Worm (Caenorhabditis elegans) whole organism, young adult: ENCODE results near the gene ckb-1.

Experiments used
- B0019.2 ChIP-seq: fragments of 200-800 bp; sonication (Bioruptor generic); conservative IDR thresholded peaks from 2 replicates; pipeline ENCODE4 v1.3.6; 2022; ENCODE audit warnings: missing genetic modification reagents, missing genetic modification characterization, missing compliant biosample characterization
- D2030.7 ChIP-seq: fragments of 200-800 bp; sonication (Bioruptor generic); IDR thresholded peaks from 2 replicates; pipeline ENCODE4 v1.3.6; 2022; ENCODE audit warnings: missing genetic modification reagents, missing genetic modification characterization, missing compliant biosample characterization
- F10E7.11 ChIP-seq: sonication (generic microtip); optimal IDR thresholded peaks from 2 replicates; lab custom pipeline; 2017; ENCODE audit warnings: mild to moderate bottlenecking, missing genetic modification characterization, moderate library complexity, missing compliant biosample characterization
- F23B12.7 ChIP-seq: sonication (generic microtip); optimal IDR thresholded peaks from 2 replicates; lab custom pipeline; 2017; ENCODE audit warnings: missing genetic modification characterization, mild to moderate bottlenecking, missing compliant biosample characterization, antibody characterized with exemption, moderate library complexity; ENCODE audit not compliant: insufficient read depth
- F37B4.10 ChIP-seq: fragments of 200-800 bp; sonication (Bioruptor generic); IDR thresholded peaks from 2 replicates; pipeline ENCODE4 v1.3.6; 2022; ENCODE audit warnings: missing genetic modification characterization, missing compliant biosample characterization
- F57C9.4 ChIP-seq: sonication (generic microtip); optimal IDR thresholded peaks from 2 replicates; lab custom pipeline; 2017; ENCODE audit warnings: mild to moderate bottlenecking, missing genetic modification characterization, missing compliant biosample characterization
- K12H6.12 ChIP-seq: fragments of 200-800 bp; sonication (Bioruptor generic); optimal IDR thresholded peaks from 2 replicates; lab custom pipeline; 2018; ENCODE audit warnings: mild to moderate bottlenecking, missing genetic modification characterization, missing compliant biosample characterization
- T07F8.4 ChIP-seq: sonication (generic microtip); optimal IDR thresholded peaks from 2 replicates; lab custom pipeline; 2016; ENCODE audit warnings: mild to moderate bottlenecking, missing genetic modification characterization, moderate library complexity, missing compliant biosample characterization
- Y53F4B.3 ChIP-seq: fragments of 200-800 bp; sonication (Bioruptor generic); IDR thresholded peaks from 2 replicates; pipeline ENCODE4 v1.3.6; 2022; ENCODE audit warnings: missing genetic modification reagents, missing genetic modification characterization, missing compliant biosample characterization
- Y53G8AR.9 ChIP-seq: fragments of 200-800 bp; sonication (Bioruptor generic); conservative IDR thresholded peaks from 2 replicates; pipeline ENCODE4 v1.3.6; 2022; ENCODE audit warnings: missing genetic modification reagents, missing genetic modification characterization, missing compliant biosample characterization
- Y56A3A.18 ChIP-seq: fragments of 200-800 bp; sonication (Bioruptor generic); IDR thresholded peaks from 2 replicates; pipeline ENCODE4 v1.3.6; 2022; ENCODE audit warnings: missing genetic modification reagents, missing genetic modification characterization, missing compliant biosample characterization
- Y79H2A.3 ChIP-seq: fragments of 200-800 bp; sonication (Bioruptor generic); conservative IDR thresholded peaks from 2 replicates; pipeline ENCODE4 v1.3.6; 2022; ENCODE audit warnings: missing genetic modification reagents, missing genetic modification characterization, missing compliant biosample characterization
- aptf-2 ChIP-seq: fragments of 200-800 bp; sonication (Bioruptor generic); conservative IDR thresholded peaks from 2 replicates; pipeline ENCODE4 v1.3.6; 2022; ENCODE audit warnings: missing genetic modification reagents, missing genetic modification characterization, missing compliant biosample characterization
- atf-7 ChIP-seq: sonication (generic microtip); optimal IDR thresholded peaks from 2 replicates; lab custom pipeline; 2017; ENCODE audit warnings: mild to moderate bottlenecking, missing genetic modification characterization, missing compliant biosample characterization
- bed-1 ChIP-seq: fragments of 200-800 bp; sonication (Bioruptor generic); IDR thresholded peaks from 2 replicates; pipeline ENCODE4 v1.3.6; 2022; ENCODE audit warnings: missing genetic modification reagents, missing genetic modification characterization, missing compliant biosample characterization
- ccch-3 ChIP-seq: fragments of 200-800 bp; sonication (Bioruptor generic); optimal IDR thresholded peaks from 2 replicates; lab custom pipeline; 2018; ENCODE audit warnings: mild to moderate bottlenecking, missing genetic modification characterization, missing compliant biosample characterization
- dpl-1 ChIP-seq: fragments of 150-350 bp; optimal IDR thresholded peaks from 2 replicates; lab custom pipeline; 2014; ENCODE audit warnings: missing biosample characterization, missing genetic modification reagents, missing genetic modification characterization
- egl-44 ChIP-seq: fragments of 200-800 bp; sonication (Bioruptor generic); IDR thresholded peaks from 2 replicates; pipeline ENCODE4 v1.3.6; 2022; ENCODE audit warnings: missing genetic modification reagents, missing genetic modification characterization, missing compliant biosample characterization
- ets-4 ChIP-seq: fragments of 200-800 bp; sonication (Bioruptor generic); optimal IDR thresholded peaks from 2 replicates; lab custom pipeline; 2018; ENCODE audit warnings: mild to moderate bottlenecking, missing genetic modification characterization, missing compliant biosample characterization
- fkh-3 ChIP-seq: sonication (generic microtip); optimal IDR thresholded peaks from 2 replicates; lab custom pipeline; 2016; ENCODE audit warnings: mild to moderate bottlenecking, missing genetic modification characterization, missing compliant biosample characterization
- gei-17 ChIP-seq: fragments of 200-800 bp; sonication (Bioruptor generic); optimal IDR thresholded peaks from 2 replicates; lab custom pipeline; 2018; ENCODE audit warnings: mild to moderate bottlenecking, missing genetic modification characterization, missing compliant biosample characterization
- hlh-12 ChIP-seq: sonication (generic microtip); optimal IDR thresholded peaks from 2 replicates; lab custom pipeline; 2016; ENCODE audit warnings: missing genetic modification characterization, missing compliant biosample characterization
- hmg-1.2 ChIP-seq: fragments of 200-800 bp; sonication (Bioruptor generic); IDR thresholded peaks from 2 replicates; pipeline ENCODE4 v1.3.6; 2022; ENCODE audit warnings: missing genetic modification reagents, missing genetic modification characterization, missing compliant biosample characterization
- hmg-20 ChIP-seq: fragments of 200-800 bp; sonication (Bioruptor generic); IDR thresholded peaks from 2 replicates; pipeline ENCODE4 v1.3.6; 2022; ENCODE audit warnings: missing genetic modification reagents, missing genetic modification characterization, missing compliant biosample characterization
- hrde-1 ChIP-seq: sonication (generic microtip); optimal IDR thresholded peaks from 2 replicates; lab custom pipeline; 2016; ENCODE audit warnings: missing genetic modification characterization, mild to moderate bottlenecking, missing compliant biosample characterization, moderate library complexity, missing genotype, missing genetic modification reagents, borderline replicate concordance
- lag-1 ChIP-seq: fragments of 200-800 bp; sonication (Bioruptor generic); IDR thresholded peaks from 2 replicates; pipeline ENCODE4 v1.3.6; 2022; ENCODE audit warnings: missing genetic modification reagents, missing genetic modification characterization, missing compliant biosample characterization
- let-607 ChIP-seq, 2 experiments: fragments of 200-800 bp in 1 of 2; sonication (Bioruptor generic) in 1 of 2; sonication (generic microtip) in 1 of 2; optimal IDR thresholded peaks; 2 replicates each; lab custom pipeline; 2016 to 2018; ENCODE audit warnings: mild to moderate bottlenecking in 2 of 2, missing compliant biosample characterization in 2 of 2, missing genetic modification characterization in 2 of 2, moderate library complexity in 2 of 2, missing genotype in 1 of 2
- lin-40 ChIP-seq: sonication (generic microtip); optimal IDR thresholded peaks from 2 replicates; lab custom pipeline; 2016; ENCODE audit warnings: missing genetic modification characterization, mild to moderate bottlenecking, missing compliant biosample characterization, missing genotype, missing genetic modification reagents
- madf-10 ChIP-seq: sonication (generic microtip); optimal IDR thresholded peaks from 2 replicates; lab custom pipeline; 2016; ENCODE audit warnings: mild to moderate bottlenecking, missing genetic modification characterization, missing compliant biosample characterization
- madf-6 ChIP-seq: fragments of 200-800 bp; sonication (Bioruptor generic); IDR thresholded peaks from 2 replicates; pipeline ENCODE4 v1.3.6; 2022; ENCODE audit warnings: missing genetic modification reagents, missing genetic modification characterization, missing compliant biosample characterization
- mcd-1 ChIP-seq: fragments of 200-800 bp; sonication (Bioruptor generic); IDR thresholded peaks from 2 replicates; pipeline ENCODE4 v1.3.6; 2022; ENCODE audit warnings: missing genetic modification reagents, missing genetic modification characterization, missing compliant biosample characterization
- nfya-2 ChIP-seq: fragments of 200-800 bp; sonication (Bioruptor generic); IDR thresholded peaks from 2 replicates; pipeline ENCODE4 v1.3.6; 2022; ENCODE audit warnings: missing genetic modification reagents, missing genetic modification characterization, missing compliant biosample characterization
- nfyb-1 ChIP-seq: fragments of 200-800 bp; sonication (Bioruptor generic); IDR thresholded peaks from 2 replicates; pipeline ENCODE4 v1.3.6; 2022; ENCODE audit warnings: missing genetic modification reagents, missing genetic modification characterization, missing compliant biosample characterization
- nhr-120 ChIP-seq: fragments of 200-800 bp; sonication (Bioruptor generic); IDR thresholded peaks from 2 replicates; pipeline ENCODE4 v1.3.6; 2022; ENCODE audit warnings: missing genetic modification characterization, missing compliant biosample characterization
- nhr-179 ChIP-seq: sonication (generic microtip); optimal IDR thresholded peaks from 2 replicates; lab custom pipeline; 2016; ENCODE audit warnings: mild to moderate bottlenecking, missing genetic modification characterization, missing compliant biosample characterization
- repo-1 ChIP-seq: sonication (generic microtip); optimal IDR thresholded peaks from 2 replicates; lab custom pipeline; 2017; ENCODE audit warnings: mild to moderate bottlenecking, missing genetic modification characterization, missing compliant biosample characterization
- rpc-1 ChIP-seq, 2 experiments: fragments of 150-350 bp in 1 of 2; sonication (generic microtip) in 1 of 2; optimal IDR thresholded peaks; 2 replicates each; lab custom pipeline; 2014 to 2018; ENCODE audit warnings: missing biosample characterization in 1 of 2, missing genetic modification characterization in 1 of 2, missing genetic modification reagents in 1 of 2, missing genotype in 1 of 2
- snpc-1.1 ChIP-seq: sonication (generic microtip); optimal IDR thresholded peaks from 2 replicates; lab custom pipeline; 2017; ENCODE audit warnings: missing genetic modification characterization, mild to moderate bottlenecking, missing compliant biosample characterization, antibody characterized with exemption, moderate library complexity, missing genotype, missing genetic modification reagents; ENCODE audit not compliant: insufficient read depth
- snpc-3.4 ChIP-seq: sonication (generic microtip); optimal IDR thresholded peaks from 2 replicates; lab custom pipeline; 2017; ENCODE audit warnings: missing genetic modification characterization, mild to moderate bottlenecking, missing compliant biosample characterization, antibody characterized with exemption, moderate library complexity, missing genotype, missing genetic modification reagents
- zim-3 ChIP-seq: sonication (generic microtip); optimal IDR thresholded peaks from 2 replicates; lab custom pipeline; 2017; ENCODE audit warnings: mild to moderate bottlenecking, missing genetic modification characterization, moderate library complexity, missing compliant biosample characterization
- ztf-6 ChIP-seq: fragments of 200-800 bp; sonication (Bioruptor generic); IDR thresholded peaks from 2 replicates; pipeline ENCODE4 v1.3.6; 2022; ENCODE audit warnings: missing genetic modification reagents, missing genetic modification characterization, missing compliant biosample characterization

The ckb-1 gene

DNA sequence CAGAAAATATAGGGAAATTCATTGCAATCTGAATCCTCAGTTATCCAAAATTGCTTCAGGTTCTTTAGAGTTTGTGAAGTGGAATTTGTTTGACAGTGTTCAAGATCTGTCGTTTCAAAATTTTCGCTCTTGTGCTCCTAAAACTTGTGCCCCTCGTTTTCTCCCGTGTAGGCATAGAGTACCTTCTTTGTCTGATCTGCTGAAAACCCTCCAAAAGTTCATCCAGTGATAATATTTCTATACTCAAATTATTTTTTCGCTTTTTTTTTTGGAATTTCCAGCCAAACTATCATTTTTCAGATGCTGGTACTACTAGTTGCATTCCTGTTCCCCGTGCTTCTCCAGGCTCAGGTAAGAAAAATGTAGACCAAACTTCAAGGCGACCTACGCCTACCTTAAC is 29.4 kb downstream of the ckb-1 start, which contains the start of gene R07E5.4:
Gene R07E5.4, plus strand, starts transcription at position 301 of the 400 bp plus-strand sequence.
- TF ChIP-seq B0019.2 (GFP tag; lab: Robert Waterston, UW), result no peak
- TF ChIP-seq Y53G8AR.9 (GFP tag; lab: Robert Waterston, UW), result no peak
- no peak for TF ChIP-seq rpc-1 (optimal IDR thresholded peaks at IDR 0.05; lab: Kevin White, UChicago)
- TF ChIP-seq rpc-1 (tag; optimal IDR thresholded peaks at IDR 0.05; lab: Kevin White, UChicago), result no peak

DNA sequence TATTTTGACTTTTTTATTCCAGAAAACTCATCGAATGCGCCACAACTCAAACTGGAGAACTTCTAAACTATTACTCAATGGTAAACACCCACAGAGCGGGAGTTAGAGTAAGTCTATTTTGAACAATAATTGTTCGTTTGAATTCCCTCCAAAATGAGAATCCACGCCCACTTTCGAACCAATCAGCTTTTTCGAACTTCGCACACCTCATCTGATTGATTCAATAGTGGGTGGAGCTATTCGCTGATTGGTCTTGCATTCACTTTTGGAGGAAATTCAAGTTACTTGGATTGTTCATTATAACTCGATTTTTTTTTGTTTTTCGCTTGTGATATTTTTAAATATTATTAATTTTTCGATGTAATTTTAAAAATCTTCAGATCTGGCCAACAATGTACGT is 30.8 kb downstream of the ckb-1 start:
- TF ChIP-seq hlh-12 (no peak), nfyb-1 (peak; percentile 93), hmg-1.2 (GFP tag; lab: Robert Waterston, UW) (no peak), D2030.7 (GFP tag; lab: Robert Waterston, UW) (no peak)

DNA sequence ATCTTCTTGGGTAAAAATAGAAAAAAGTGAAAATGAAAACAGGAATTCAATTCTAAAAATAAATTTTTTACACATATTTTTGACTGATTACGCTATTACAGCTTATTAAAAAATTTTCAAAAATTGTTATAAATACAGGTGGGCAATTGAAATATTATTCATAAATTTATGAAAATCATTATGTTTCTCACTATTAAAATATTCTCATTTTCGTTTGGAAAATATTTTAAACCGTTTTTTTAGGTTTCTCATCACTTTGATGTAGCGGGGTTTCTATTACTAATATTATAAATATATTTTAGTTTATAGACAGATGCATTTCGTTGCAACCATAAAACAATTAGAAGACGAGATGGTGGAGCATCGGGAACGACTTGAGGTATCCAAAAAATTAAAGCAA is 32.0 kb downstream of the ckb-1 start, which contains the start of gene R07E5.5:
Gene R07E5.5, plus strand, starts transcription at position 301 of the 400 bp plus-strand sequence.
- TF ChIP-seq aptf-2 (no peak), ztf-6 (GFP tag; lab: Robert Waterston, UW) (no peak), let-607 (tag; optimal IDR thresholded peaks at IDR 0.05; lab: Kevin White, UChicago) (no peak), gei-17 (GFP tag; lab: Kevin White, UChicago) (no peak), rpc-1 (optimal IDR thresholded peaks at IDR 0.05; lab: Kevin White, UChicago) (no peak), rpc-1 (tag; optimal IDR thresholded peaks at IDR 0.05; lab: Kevin White, UChicago) (no peak), hrde-1 (no peak), nfya-2 (GFP tag; lab: Robert Waterston, UW) (no peak), madf-10 (tag; lab: Kevin White, UChicago) (no peak), F23B12.7 (tag; lab: Kevin White, UChicago) (no peak), nhr-179 (tag; lab: Kevin White, UChicago) (no peak), repo-1 (tag; lab: Kevin White, UChicago) (no peak), dpl-1 (GFP tag; lab: Kevin White, UChicago) (no peak), ccch-3 (GFP tag; lab: Kevin White, UChicago) (no peak), lag-1 (GFP tag; lab: Robert Waterston, UW) (no peak), snpc-3.4 (tag; lab: Kevin White, UChicago) (no peak), Y56A3A.18 (no peak), fkh-3 (tag; lab: Kevin White, UChicago) (no peak), lin-40 (tag; lab: Kevin White, UChicago) (no peak)

DNA sequence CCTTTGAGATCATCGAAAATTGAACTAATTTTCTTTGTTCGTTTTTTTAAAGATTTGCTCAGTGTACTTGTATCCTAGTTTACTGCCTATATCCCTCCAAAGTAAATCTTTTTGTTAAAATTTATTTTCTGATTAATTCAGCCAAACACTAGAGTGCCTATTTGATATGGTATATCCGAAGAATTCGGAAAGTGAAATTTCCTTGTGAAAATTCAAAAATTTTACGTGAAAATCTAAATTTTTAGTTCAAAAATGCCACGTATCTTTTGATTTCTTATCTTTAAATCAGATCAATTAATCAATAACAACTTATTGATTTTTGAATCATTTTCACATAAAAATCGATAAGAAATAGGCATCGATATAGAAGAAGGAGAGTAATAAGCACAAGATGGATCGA is 33.4 kb downstream of the ckb-1 start, which contains the start of gene R07E5.6:
Gene R07E5.6, plus strand, starts transcription at position 301 of the 400 bp plus-strand sequence.
- TF ChIP-seq F57C9.4 (tag; lab: Kevin White, UChicago) (no peak), T07F8.4 (tag; lab: Kevin White, UChicago) (no peak), ztf-6 (GFP tag; lab: Robert Waterston, UW) (no peak), hrde-1 (no peak), fkh-3 (tag; lab: Kevin White, UChicago) (no peak), madf-6 (GFP tag; lab: Robert Waterston, UW) (no peak), dpl-1 (GFP tag; lab: Kevin White, UChicago) (no peak), D2030.7 (GFP tag; lab: Robert Waterston, UW) (no peak), egl-44 (GFP tag; lab: Robert Waterston, UW) (no peak)

DNA sequence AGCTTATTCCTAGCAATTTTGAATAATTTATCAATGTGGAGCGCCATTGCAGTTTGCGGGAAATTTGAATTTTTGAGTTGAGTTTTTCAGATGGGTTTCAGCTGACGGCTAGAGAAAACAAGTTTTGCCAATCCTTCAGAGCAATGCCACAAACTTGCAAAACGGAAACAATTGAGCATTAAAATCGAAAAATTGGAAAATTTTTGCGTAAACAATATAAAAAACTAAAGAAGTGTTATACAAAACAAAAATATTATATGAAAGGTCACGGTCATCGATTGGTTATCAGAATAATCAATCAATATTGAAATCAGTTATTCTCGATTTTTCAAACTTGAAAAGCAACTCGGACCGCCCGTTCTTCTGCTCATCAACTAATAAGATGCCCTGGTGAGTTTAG is 36.1 kb downstream of the ckb-1 start, which contains the start of gene R07E5.15:
Gene R07E5.15, plus strand, starts transcription at position 301 of the 400 bp plus-strand sequence.
- no peak for TF ChIP-seq nhr-120 (GFP tag; lab: Robert Waterston, UW)
- TF ChIP-seq snpc-1.1 (tag; lab: Kevin White, UChicago), result no peak
- TF ChIP-seq hmg-20 (GFP tag; lab: Robert Waterston, UW), result no peak
- TF ChIP-seq Y53F4B.3 (GFP tag; lab: Robert Waterston, UW), result no peak
- no peak for TF ChIP-seq K12H6.12 (tag; lab: Kevin White, UChicago)
- no peak for TF ChIP-seq bed-1
- no peak for TF ChIP-seq F10E7.11
- TF ChIP-seq Y79H2A.3, result no peak
- no peak for TF ChIP-seq F37B4.10 (GFP tag; lab: Robert Waterston, UW)
- no peak for TF ChIP-seq rpc-1 (optimal IDR thresholded peaks at IDR 0.05; lab: Kevin White, UChicago)
- no peak for TF ChIP-seq rpc-1 (tag; optimal IDR thresholded peaks at IDR 0.05; lab: Kevin White, UChicago)
- TF ChIP-seq ets-4 (GFP tag; lab: Kevin White, UChicago), result no peak
- TF ChIP-seq zim-3 (tag; lab: Kevin White, UChicago), result no peak
- TF ChIP-seq atf-7 (tag; lab: Kevin White, UChicago), result no peak
- TF ChIP-seq mcd-1 (GFP tag; lab: Robert Waterston, UW), result no peak
